Worm (Caenorhabditis elegans) whole organism, late embryonic: Measurements from ENCODE around the gene R102.10.

Source experiments
- ama-1 ChIP-seq: fragments of 150-350 bp; optimal IDR thresholded peaks from 2 replicates; lab custom pipeline; 2014
- dve-1 ChIP-seq: sonication (generic microtip); optimal IDR thresholded peaks from 2 replicates; lab custom pipeline; 2017; ENCODE audit warnings: antibody characterized with exemption, mild to moderate bottlenecking, missing genetic modification characterization, missing compliant biosample characterization
- lin-11 ChIP-seq: fragments of 200-800 bp; sonication (Bioruptor generic); optimal IDR thresholded peaks from 2 replicates; lab custom pipeline; 2018; ENCODE audit warnings: mild to moderate bottlenecking, missing genetic modification characterization, missing compliant biosample characterization
- pha-4 ChIP-seq: fragments of 150-350 bp; optimal IDR thresholded peaks from 2 replicates; lab custom pipeline; 2018; ENCODE audit warnings: missing biosample characterization, missing genetic modification reagents, missing genetic modification characterization
- rnt-1 ChIP-seq: sonication (generic microtip); optimal IDR thresholded peaks from 2 replicates; lab custom pipeline; 2016; ENCODE audit warnings: missing genetic modification characterization, missing compliant biosample characterization

- TF ChIP-seq lin-11 (tag; lab: Kevin White, UChicago) (no peak), ama-1 (lab: Kevin White, UChicago) (no peak), pha-4 (tag; lab: Kevin White, UChicago) (no peak), rnt-1 (tag; lab: Kevin White, UChicago) (no peak), dve-1 (tag; lab: Kevin White, UChicago) (no peak)
These were observed 814 bp downstream of the R102.10 start, which contains the start of gene R102.6 for ce11 chrIV:10706090-10706489.
